Worm (Caenorhabditis elegans): ENCODE measurements around the gene arx-5.

Gene arx-5

ce11 chrIII:12818050-12818738 lies at the start of gene arx-5:
Gene arx-5, minus strand, starts transcription at chrIII:12818100.
- TF ChIP-seq ceh-16 (tag; optimal IDR thresholded peaks at IDR 0.05) (no peak), elt-1 (tag; optimal IDR thresholded peaks at IDR 0.05) (no peak), nhr-25 (tag; optimal IDR thresholded peaks at IDR 0.05) (no peak), sma-9 (GFP tag; optimal IDR thresholded peaks at IDR 0.05) (no peak), sma-9 (tag; optimal IDR thresholded peaks at IDR 0.05) (no peak), ztf-11 (tag; optimal IDR thresholded peaks at IDR 0.05) (no peak), ztf-1 (GFP tag; conservative IDR thresholded peaks at IDR 0.05) (no peak), C34F6.9 (tag; optimal IDR thresholded peaks at IDR 0.05) (peak; percentile 33), gmeb-1 (tag; optimal IDR thresholded peaks at IDR 0.05) (peak; percentile 31), peb-1 (tag; optimal IDR thresholded peaks at IDR 0.05) (no peak), sem-4 (tag; optimal IDR thresholded peaks at IDR 0.05) (peak; percentile 4), R02D3.7 (tag; optimal IDR thresholded peaks at IDR 0.05) (peak; percentile 86), nhr-129 (tag; optimal IDR thresholded peaks at IDR 0.05) (no peak), nhr-77 (tag; optimal IDR thresholded peaks at IDR 0.05) (no peak), alr-1 (tag; optimal IDR thresholded peaks at IDR 0.05) (no peak), nhr-12 (tag; optimal IDR thresholded peaks at IDR 0.05) (no peak), zag-1 (tag; optimal IDR thresholded peaks at IDR 0.05) (no peak), elt-3 (tag; optimal IDR thresholded peaks at IDR 0.05) (no peak), lin-13 (GFP tag; optimal IDR thresholded peaks at IDR 0.05) (no peak), nhr-23 (tag; optimal IDR thresholded peaks at IDR 0.05) (no peak), unc-55 (GFP tag; optimal IDR thresholded peaks at IDR 0.05) (peak; percentile 32), mdl-1 (tag; optimal IDR thresholded peaks at IDR 0.05) (no peak), ceh-82 (tag; optimal IDR thresholded peaks at IDR 0.05) (no peak), ama-1 (optimal IDR thresholded peaks at IDR 0.05) (peak; percentile 11), unc-62 (GFP tag; optimal IDR thresholded peaks at IDR 0.05) (no peak), lsy-2 (tag; optimal IDR thresholded peaks at IDR 0.05) (peak; percentile 19 to 44)

- TF ChIP-seq nhr-129 (tag; optimal IDR thresholded peaks at IDR 0.05) (no peak), peb-1 (tag; optimal IDR thresholded peaks at IDR 0.05) (no peak), ztf-1 (GFP tag; conservative IDR thresholded peaks at IDR 0.05) (no peak), nhr-21 (tag; optimal IDR thresholded peaks at IDR 0.05) (no peak), sma-9 (GFP tag; optimal IDR thresholded peaks at IDR 0.05) (no peak), sma-9 (tag; optimal IDR thresholded peaks at IDR 0.05) (no peak), crh-2 (tag; optimal IDR thresholded peaks at IDR 0.05) (no peak), fos-1 (tag; optimal IDR thresholded peaks at IDR 0.05) (no peak)
Observed at ce11 chrIII:12864648-12865047, 46.7 kb upstream of the arx-5 start, which contains the start of gene Y37D8A.8. Gene Y37D8A.8, plus strand, starts transcription at chrIII:12864948.

ce11 chrIII:12860119-12860518 lies 42.2 kb upstream of the arx-5 start:
- TF ChIP-seq fos-1 (tag; optimal IDR thresholded peaks at IDR 0.05), result peak; percentile 21
- TF ChIP-seq blmp-1 (tag; optimal IDR thresholded peaks at IDR 0.05; ENCODE audit: insufficient read depth), result peak; percentile 70
- TF ChIP-seq nhr-25 (tag; optimal IDR thresholded peaks at IDR 0.05), result peak; percentile 20
- no peak for TF ChIP-seq sem-4 (tag; optimal IDR thresholded peaks at IDR 0.05)
- no peak for TF ChIP-seq gmeb-1 (tag; optimal IDR thresholded peaks at IDR 0.05)
- no peak for TF ChIP-seq lin-13 (GFP tag; optimal IDR thresholded peaks at IDR 0.05)
- TF ChIP-seq zag-1 (tag; optimal IDR thresholded peaks at IDR 0.05), result no peak
- peak; percentile 23 for TF ChIP-seq crh-2 (tag; optimal IDR thresholded peaks at IDR 0.05)
- no peak for TF ChIP-seq Y55F3AM.14 (GFP tag; optimal IDR thresholded peaks at IDR 0.05)
- TF ChIP-seq ceh-16 (tag; optimal IDR thresholded peaks at IDR 0.05), result no peak
- peak; percentile 18 for TF ChIP-seq nhr-21 (tag; optimal IDR thresholded peaks at IDR 0.05)
- TF ChIP-seq sma-9 (GFP tag; optimal IDR thresholded peaks at IDR 0.05), result peak; percentile 24
- no peak for TF ChIP-seq sma-9 (tag; optimal IDR thresholded peaks at IDR 0.05)
- no peak for TF ChIP-seq snpc-4 (tag; optimal IDR thresholded peaks at IDR 0.05)

- no peak for TF ChIP-seq ztf-11 (tag; optimal IDR thresholded peaks at IDR 0.05)
- no peak for TF ChIP-seq lsy-2 (tag; optimal IDR thresholded peaks at IDR 0.05)
Observed at ce11 chrIII:12856628-12857027, 38.7 kb upstream of the arx-5 start, which contains the start of gene Y37D8A.26. Gene Y37D8A.26, minus strand, starts transcription at chrIII:12856728.

- TF ChIP-seq elt-3 (tag; optimal IDR thresholded peaks at IDR 0.05), result no peak
- TF ChIP-seq ceh-16 (tag; optimal IDR thresholded peaks at IDR 0.05), result no peak
- TF ChIP-seq lsy-2 (tag; optimal IDR thresholded peaks at IDR 0.05), result no peak
- no peak for TF ChIP-seq R02D3.7 (tag; optimal IDR thresholded peaks at IDR 0.05)
- TF ChIP-seq sem-4 (tag; optimal IDR thresholded peaks at IDR 0.05), result no peak
- no peak for TF ChIP-seq F13H6.1 (tag; optimal IDR thresholded peaks at IDR 0.05)
- TF ChIP-seq alr-1 (tag; optimal IDR thresholded peaks at IDR 0.05), result no peak
- no peak for TF ChIP-seq nhr-25 (tag; optimal IDR thresholded peaks at IDR 0.05)
- no peak for TF ChIP-seq skn-1 (tag; optimal IDR thresholded peaks at IDR 0.05)
- TF ChIP-seq unc-55 (GFP tag; optimal IDR thresholded peaks at IDR 0.05), result no peak
- TF ChIP-seq Y55F3AM.14 (GFP tag; optimal IDR thresholded peaks at IDR 0.05), result no peak
Observed at ce11 chrIII:12855394-12855793, 37.5 kb upstream of the arx-5 start, which contains the start of gene Y37D8A.5. Gene Y37D8A.5, minus strand, starts transcription at chrIII:12855494.

Data from whole organism, L2 larva.